Fruit fly (Drosophila melanogaster): ENCODE results near the gene CG32985.

CG32985 gene

dm6 chr2L:8962254-8962653 lies at the start of gene CG32985, which contains the start of gene CG9525:
Gene CG32985 (plus strand): TSS chr2L:8962533.
Gene CG9525 (minus strand): TSS chr2L:8962354.
- no peak for TF ChIP-seq CTCF (optimal IDR thresholded peaks at IDR 0.05)
- TF ChIP-seq CG8478 (optimal IDR thresholded peaks at IDR 0.05), result no peak

dm6 chr2L:8915709-8916108 lies 46.6 kb upstream of the CG32985 start:
- TF ChIP-seq CG8478 (optimal IDR thresholded peaks at IDR 0.05) (no peak), CTCF (optimal IDR thresholded peaks at IDR 0.05) (no peak)

dm6 chr2L:8919638-8920037 lies 42.7 kb upstream of the CG32985 start:
- TF ChIP-seq CG8478 (optimal IDR thresholded peaks at IDR 0.05) (no peak), CTCF (optimal IDR thresholded peaks at IDR 0.05) (no peak)

- TF ChIP-seq CTCF (optimal IDR thresholded peaks at IDR 0.05) (no peak), CG8478 (optimal IDR thresholded peaks at IDR 0.05) (no peak)
These were observed 42.0 kb upstream of the CG32985 start for dm6 chr2L:8920294-8920693.

- TF ChIP-seq CG8478 (optimal IDR thresholded peaks at IDR 0.05) (no peak), CTCF (optimal IDR thresholded peaks at IDR 0.05) (no peak)
These were observed 40.4 kb upstream of the CG32985 start for dm6 chr2L:8921934-8922333.

- TF ChIP-seq CTCF (optimal IDR thresholded peaks at IDR 0.05) (no peak), CG8478 (optimal IDR thresholded peaks at IDR 0.05) (no peak)
These were observed 38.9 kb upstream of the CG32985 start for dm6 chr2L:8923405-8923804.

- TF ChIP-seq CG8478 (optimal IDR thresholded peaks at IDR 0.05), result no peak
- no peak for TF ChIP-seq CTCF (optimal IDR thresholded peaks at IDR 0.05)
These were observed 31.2 kb upstream of the CG32985 start for dm6 chr2L:8931176-8931575.

- TF ChIP-seq CG8478 (optimal IDR thresholded peaks at IDR 0.05) (no peak), CTCF (optimal IDR thresholded peaks at IDR 0.05) (no peak)
These were observed 28.6 kb upstream of the CG32985 start, which contains the start of gene Tsp29Fa for dm6 chr2L:8933710-8934242. Gene Tsp29Fa (plus strand): TSS chr2L:8933962.

- no peak for TF ChIP-seq CG8478 (optimal IDR thresholded peaks at IDR 0.05)
- no peak for TF ChIP-seq CTCF (optimal IDR thresholded peaks at IDR 0.05)
These were observed 25.3 kb upstream of the CG32985 start, which contains the start of gene Tsp29Fb for dm6 chr2L:8937003-8937402. Gene Tsp29Fb (plus strand): TSS chr2L:8937390.

- TF ChIP-seq CG8478 (optimal IDR thresholded peaks at IDR 0.05) (no peak), CTCF (optimal IDR thresholded peaks at IDR 0.05) (no peak)
These were observed 24.4 kb upstream of the CG32985 start for dm6 chr2L:8937837-8938413.

dm6 chr2L:8940680-8941079 lies 21.7 kb upstream of the CG32985 start:
- TF ChIP-seq CTCF (optimal IDR thresholded peaks at IDR 0.05), result no peak
- TF ChIP-seq CG8478 (optimal IDR thresholded peaks at IDR 0.05), result no peak

- TF ChIP-seq CTCF (optimal IDR thresholded peaks at IDR 0.05), result no peak
- no peak for TF ChIP-seq CG8478 (optimal IDR thresholded peaks at IDR 0.05)
These were observed 20.5 kb upstream of the CG32985 start, which contains the start of gene Argl for dm6 chr2L:8941736-8942337. Gene Argl (minus strand): TSS chr2L:8942105.

dm6 chr2L:8943110-8943509 lies 19.2 kb upstream of the CG32985 start, which contains the start of gene CG9515:
Gene CG9515 (minus strand): TSS chr2L:8943257.
- TF ChIP-seq CTCF (optimal IDR thresholded peaks at IDR 0.05) (peak in 1 of 2 experiments; percentile 31), CG8478 (optimal IDR thresholded peaks at IDR 0.05) (no peak)

- TF ChIP-seq CTCF (optimal IDR thresholded peaks at IDR 0.05), result no peak
- no peak for TF ChIP-seq CG8478 (optimal IDR thresholded peaks at IDR 0.05)
These were observed 15.5 kb upstream of the CG32985 start, which contains the start of gene CG46397 for dm6 chr2L:8946718-8947316. Gene CG46397 (plus strand): TSS chr2L:8947266.

- TF ChIP-seq CTCF (optimal IDR thresholded peaks at IDR 0.05), result no peak
- no peak for TF ChIP-seq CG8478 (optimal IDR thresholded peaks at IDR 0.05)
These were observed 14.3 kb upstream of the CG32985 start for dm6 chr2L:8947989-8948388.

dm6 chr2L:8948650-8949049 lies 13.7 kb upstream of the CG32985 start:
- TF ChIP-seq CG8478 (optimal IDR thresholded peaks at IDR 0.05), result no peak
- TF ChIP-seq CTCF (optimal IDR thresholded peaks at IDR 0.05), result no peak

Measured in S2 (cell line).